Worm (Caenorhabditis elegans) whole organism, L4 larva: ENCODE measurements around the gene ifb-1.

ENCODE experiments used
- F37D6.2 ChIP-seq: sonication (generic microtip); optimal IDR thresholded peaks from 2 replicates; lab custom pipeline; 2016; ENCODE audit warnings: mild to moderate bottlenecking, missing genetic modification characterization, missing compliant biosample characterization
- F44E2.7 ChIP-seq: fragments of 200-800 bp; sonication (Bioruptor generic); IDR thresholded peaks from 2 replicates; pipeline ENCODE4 v2.1.2; 2022; ENCODE audit warnings: missing genetic modification characterization, missing compliant biosample characterization
- F49E8.2 ChIP-seq: sonication (generic microtip); optimal IDR thresholded peaks from 2 replicates; lab custom pipeline; 2016; ENCODE audit warnings: missing compliant biosample characterization, mild to moderate bottlenecking, missing genetic modification characterization, borderline replicate concordance
- R02D3.7 ChIP-seq: fragments of 150-350 bp; sonication (generic microtip); optimal IDR thresholded peaks from 3 replicates; lab custom pipeline; 2014; ENCODE audit warnings: missing biosample characterization, missing genetic modification characterization
- T26A8.4 ChIP-seq: fragments of 200-800 bp; sonication (Bioruptor generic); IDR thresholded peaks from 2 replicates; pipeline ENCODE4 v1.3.6; 2022; ENCODE audit warnings: missing genetic modification characterization, missing compliant biosample characterization
- Y48G9A.11 ChIP-seq: fragments of 200-800 bp; sonication (Bioruptor generic); IDR thresholded peaks from 2 replicates; pipeline ENCODE4 v1.3.6; 2022; ENCODE audit warnings: missing genetic modification reagents, missing genetic modification characterization, missing compliant biosample characterization
- Y75B8A.6 ChIP-seq: fragments of 200-800 bp; sonication (Bioruptor generic); IDR thresholded peaks from 2 replicates; pipeline ENCODE4 v1.3.6; 2022; ENCODE audit warnings: missing genetic modification reagents, missing genetic modification characterization, missing compliant biosample characterization
- ama-1 ChIP-seq: fragments of 150-350 bp; optimal IDR thresholded peaks from 2 replicates; lab custom pipeline; 2014; ENCODE audit warnings: inconsistent platforms, mixed read lengths
- attf-4 ChIP-seq: sonication (generic microtip); optimal IDR thresholded peaks from 3 replicates; lab custom pipeline; 2017; ENCODE audit warnings: missing biosample characterization, missing genetic modification characterization
- ceh-20 ChIP-seq: fragments of 200-800 bp; sonication (Bioruptor generic); IDR thresholded peaks from 2 replicates; pipeline ENCODE4 v1.3.6; 2022; ENCODE audit warnings: missing genetic modification reagents, missing genetic modification characterization, missing compliant biosample characterization
- ceh-28 ChIP-seq: fragments of 150-350 bp; optimal IDR thresholded peaks from 2 replicates; lab custom pipeline; 2014; ENCODE audit warnings: missing biosample characterization, missing genetic modification reagents, missing genetic modification characterization
- ceh-82 ChIP-seq: sonication (generic microtip); optimal IDR thresholded peaks from 2 replicates; lab custom pipeline; 2017; ENCODE audit warnings: missing biosample characterization, missing genetic modification characterization
- daf-16 ChIP-seq, 3 experiments: sonication (generic microtip); optimal IDR thresholded peaks; 2 replicates each; lab custom pipeline; 2016 to 2017; ENCODE audit warnings: missing genetic modification characterization in 3 of 3, missing genetic modification reagents in 3 of 3, mild to moderate bottlenecking in 2 of 3, missing compliant biosample characterization in 2 of 3, missing biosample characterization in 1 of 3, moderate library complexity in 1 of 3
- dmd-8 ChIP-seq: fragments of 200-800 bp; sonication (Bioruptor generic); IDR thresholded peaks from 2 replicates; pipeline ENCODE4 v1.3.6; 2022; ENCODE audit warnings: missing genetic modification characterization, missing compliant biosample characterization
- dve-1 ChIP-seq: sonication (generic microtip); optimal IDR thresholded peaks from 2 replicates; lab custom pipeline; 2017; ENCODE audit warnings: antibody characterized with exemption, mild to moderate bottlenecking, missing genetic modification characterization, missing compliant biosample characterization; ENCODE audit not compliant: insufficient read depth
- egl-43 ChIP-seq: fragments of 200-800 bp; sonication (Bioruptor generic); IDR thresholded peaks from 2 replicates; pipeline ENCODE4 v1.3.6; 2022; ENCODE audit warnings: missing genetic modification reagents, missing genetic modification characterization, missing compliant biosample characterization
- fos-1 ChIP-seq: fragments of 150-350 bp; optimal IDR thresholded peaks from 2 replicates; lab custom pipeline; 2014; ENCODE audit warnings: missing biosample characterization, missing genetic modification characterization
- hif-1 ChIP-seq, 2 experiments: sonication (generic microtip); optimal IDR thresholded peaks; 2 replicates each; lab custom pipeline; 2016 to 2017; ENCODE audit warnings: missing compliant biosample characterization in 2 of 2, missing genetic modification characterization in 2 of 2, missing genetic modification reagents in 2 of 2, missing genotype in 2 of 2, mild to moderate bottlenecking in 1 of 2
- hlh-11 ChIP-seq: fragments of 200-800 bp; sonication (Bioruptor generic); optimal IDR thresholded peaks from 2 replicates; lab custom pipeline; 2018; ENCODE audit warnings: mild to moderate bottlenecking, missing genetic modification characterization, missing compliant biosample characterization
- lin-13 ChIP-seq: fragments of 150-350 bp; optimal IDR thresholded peaks from 2 replicates; lab custom pipeline; 2014; ENCODE audit warnings: missing biosample characterization, missing genetic modification reagents, missing genetic modification characterization
- lsy-2 ChIP-seq, 2 experiments: fragments of 150-350 bp in 1 of 2; sonication (generic microtip) in 1 of 2; optimal IDR thresholded peaks; 2 replicates each; lab custom pipeline; 2014 to 2017; ENCODE audit warnings: missing biosample characterization in 2 of 2, missing genetic modification characterization in 2 of 2
- madf-9 ChIP-seq: fragments of 200-800 bp; sonication (Bioruptor generic); conservative IDR thresholded peaks from 2 replicates; pipeline ENCODE4 v1.3.6; 2022; ENCODE audit warnings: missing genetic modification reagents, missing genetic modification characterization, missing compliant biosample characterization
- mdt-29 ChIP-seq: fragments of 200-800 bp; sonication (Bioruptor generic); IDR thresholded peaks from 2 replicates; pipeline ENCODE4 v1.3.6; 2022; ENCODE audit warnings: missing genetic modification reagents, missing genetic modification characterization, missing compliant biosample characterization
- mes-2 ChIP-seq: sonication (generic microtip); optimal IDR thresholded peaks from 2 replicates; lab custom pipeline; 2016; ENCODE audit warnings: missing genotype, mild to moderate bottlenecking, missing genetic modification characterization, missing compliant biosample characterization; ENCODE audit not compliant: poor library complexity, severe bottlenecking
- mxl-2 ChIP-seq: fragments of 200-800 bp; sonication (Bioruptor generic); conservative IDR thresholded peaks from 2 replicates; pipeline ENCODE4 v1.3.6; 2022; ENCODE audit warnings: missing genetic modification reagents, missing genetic modification characterization, missing compliant biosample characterization
- nhr-25 ChIP-seq: sonication (generic microtip); optimal IDR thresholded peaks from 2 replicates; lab custom pipeline; 2017; ENCODE audit warnings: missing genetic modification characterization, mild to moderate bottlenecking, missing compliant biosample characterization, antibody characterized with exemption, moderate library complexity, borderline replicate concordance; ENCODE audit not compliant: insufficient read depth
- nhr-42 ChIP-seq: fragments of 200-800 bp; sonication (Bioruptor generic); IDR thresholded peaks from 2 replicates; pipeline ENCODE4 v1.3.6; 2022; ENCODE audit warnings: missing genetic modification characterization, missing compliant biosample characterization
- nhr-6 ChIP-seq: fragments of 150-350 bp; optimal IDR thresholded peaks from 2 replicates; lab custom pipeline; 2014; ENCODE audit warnings: missing biosample characterization, missing genetic modification characterization
- nhr-76 ChIP-seq: fragments of 150-350 bp; optimal IDR thresholded peaks from 2 replicates; lab custom pipeline; 2014; ENCODE audit warnings: missing biosample characterization, missing genetic modification characterization
- rbr-2 ChIP-seq: sonication (generic microtip); optimal IDR thresholded peaks from 2 replicates; lab custom pipeline; 2016; ENCODE audit warnings: missing genotype, missing genetic modification characterization, missing compliant biosample characterization
- set-16 ChIP-seq: fragments of 200-800 bp; sonication (Bioruptor generic); IDR thresholded peaks from 2 replicates; pipeline ENCODE4 v1.3.6; 2022; ENCODE audit warnings: missing genetic modification reagents, missing genetic modification characterization, missing compliant biosample characterization
- snpc-1.2 ChIP-seq: fragments of 200-800 bp; sonication (Bioruptor generic); IDR thresholded peaks from 2 replicates; pipeline ENCODE4 v1.3.6; 2022; ENCODE audit warnings: missing genetic modification reagents, missing genetic modification characterization, missing compliant biosample characterization
- tag-97 ChIP-seq: fragments of 200-800 bp; sonication (Bioruptor generic); IDR thresholded peaks from 2 replicates; pipeline ENCODE4 v1.3.6; 2022; ENCODE audit warnings: missing genetic modification characterization, missing compliant biosample characterization
- unc-62 ChIP-seq, 3 experiments: fragments of 150-350 bp in 1 of 3; sonication (generic microtip); optimal IDR thresholded peaks in 2 of 3; peaks in 1 of 3; 1 replicate in 1 of 3; 2 replicates in 2 of 3; lab custom pipeline; 2014 to 2017; ENCODE audit warnings: missing biosample characterization in 3 of 3, missing genetic modification characterization in 3 of 3, missing genetic modification reagents in 3 of 3, missing genotype in 1 of 3
- zip-11 ChIP-seq: fragments of 200-800 bp; sonication (Bioruptor generic); IDR thresholded peaks from 2 replicates; pipeline ENCODE4 v1.3.6; 2022; ENCODE audit warnings: missing genetic modification characterization, missing compliant biosample characterization
- zip-2 ChIP-seq: fragments of 150-350 bp; optimal IDR thresholded peaks from 2 replicates; lab custom pipeline; 2014; ENCODE audit warnings: missing biosample characterization, missing genetic modification characterization

Gene ifb-1

DNA sequence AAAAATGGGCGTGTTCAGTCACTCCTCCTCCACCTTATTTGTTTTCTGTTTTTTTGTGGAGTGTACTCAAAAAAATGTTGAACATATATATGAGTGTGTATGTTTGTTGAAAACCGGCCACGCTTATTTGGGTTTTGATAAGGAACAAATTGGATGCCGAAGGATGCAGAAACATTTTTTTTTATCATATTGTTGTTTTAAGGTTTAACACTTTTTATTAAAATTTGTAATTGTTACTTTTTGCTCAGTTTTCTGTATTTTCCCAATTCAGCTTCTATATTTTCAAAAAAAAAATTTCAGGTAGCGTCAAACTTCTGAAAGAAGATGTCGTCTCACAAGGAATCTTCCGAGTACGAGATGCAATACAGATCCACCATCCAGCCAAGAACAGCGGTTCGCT is at the start of gene ifb-1:
ifb-1 (plus strand) TSS at position 301 of the 400 bp plus-strand sequence.
- no peak for TF ChIP-seq zip-11 (GFP tag; lab: Robert Waterston, UW)
- no peak for TF ChIP-seq F49E8.2 (tag; lab: Kevin White, UChicago)
- TF ChIP-seq hlh-11 (tag; lab: Kevin White, UChicago) = no peak
- TF ChIP-seq nhr-76 = no peak
- TF ChIP-seq snpc-1.2 = no peak
- no peak for TF ChIP-seq lin-13 (GFP tag; lab: Kevin White, UChicago)
- TF ChIP-seq hif-1 (tag; optimal IDR thresholded peaks at IDR 0.05; lab: Kevin White, UChicago) = no peak
- no peak for TF ChIP-seq Y75B8A.6 (GFP tag; lab: Robert Waterston, UW)
- no peak for TF ChIP-seq mdt-29 (GFP tag; lab: Robert Waterston, UW)
- no peak for TF ChIP-seq set-16 (GFP tag; lab: Robert Waterston, UW)
- TF ChIP-seq dmd-8 (GFP tag; lab: Robert Waterston, UW) = no peak
- no peak for TF ChIP-seq dve-1 (tag; lab: Kevin White, UChicago)

DNA sequence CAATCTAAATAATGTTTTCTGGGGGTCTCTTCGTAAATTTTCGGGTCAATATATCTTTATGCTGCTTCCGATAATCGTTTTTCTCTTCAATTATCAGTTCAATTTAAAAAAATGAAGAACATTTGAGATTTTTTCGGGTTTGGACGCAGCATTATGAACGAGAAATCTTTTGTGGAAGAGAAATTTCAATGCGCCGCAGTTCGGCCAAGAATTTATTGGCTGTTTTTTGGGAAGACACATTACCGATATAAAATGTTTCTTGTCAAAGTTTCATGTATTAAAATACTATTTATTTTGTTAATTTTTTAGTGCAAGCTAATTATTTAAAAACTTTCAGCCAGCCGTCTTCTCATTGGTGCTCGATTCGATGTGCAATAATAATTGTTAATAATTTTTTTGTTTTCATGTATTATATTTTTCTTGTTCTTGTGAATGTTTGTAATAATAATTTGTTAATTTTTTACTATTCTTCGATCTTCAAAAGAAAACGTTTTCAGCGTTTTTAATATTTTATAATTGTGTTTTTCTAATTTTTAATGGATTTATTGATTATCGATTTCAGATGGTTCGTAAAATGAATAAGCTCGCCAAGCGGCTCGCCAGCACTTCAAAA is 49.6 kb upstream of the ifb-1 start, which contains the start of the genes C18A3.10 and C18A3.3:
C18A3.10 (minus strand) TSS at position 101 of the 613 bp plus-strand sequence.
C18A3.3 (plus strand) TSS at position 563 of the 613 bp plus-strand sequence.
- TF ChIP-seq F44E2.7 (GFP tag; lab: Robert Waterston, UW) (no peak), mes-2 (tag; lab: Kevin White, UChicago) (peak; percentile 59)

DNA sequence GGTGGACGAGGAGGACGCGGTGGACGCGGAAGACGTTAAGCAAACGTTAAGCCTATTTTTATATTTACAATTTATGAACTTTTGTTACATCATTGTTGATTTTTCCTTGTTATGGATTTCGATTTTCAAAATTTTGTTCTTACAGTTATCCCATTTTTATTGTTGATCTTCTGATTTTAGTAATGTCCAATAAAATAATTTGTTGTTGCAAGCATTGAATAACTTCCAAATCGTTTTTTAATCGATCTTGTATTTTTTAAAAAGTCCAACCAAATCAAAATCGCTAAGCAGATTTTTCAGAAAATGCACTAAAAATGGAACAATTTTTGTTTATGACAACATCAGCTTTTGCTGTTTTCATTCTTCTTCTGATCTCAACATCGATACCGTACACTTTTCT is 47.6 kb upstream of the ifb-1 start, which contains the start of gene zipt-3:
zipt-3 (plus strand) TSS at position 301 of the 400 bp plus-strand sequence.
- TF ChIP-seq nhr-25 (tag; lab: Kevin White, UChicago) (no peak), tag-97 (no peak), unc-62 (GFP tag; optimal IDR thresholded peaks at IDR 0.05 in 1 of 2; lab: Kevin White, UChicago) (no peak), unc-62 (tag; optimal IDR thresholded peaks at IDR 0.05; lab: Kevin White, UChicago) (no peak), mxl-2 (GFP tag; lab: Robert Waterston, UW) (no peak), nhr-42 (GFP tag; lab: Robert Waterston, UW) (no peak), lsy-2 (tag; optimal IDR thresholded peaks at IDR 0.05; lab: Kevin White, UChicago) (no peak), set-16 (GFP tag; lab: Robert Waterston, UW) (no peak), nhr-76 (no peak), attf-4 (tag; lab: Kevin White, UChicago) (no peak), madf-9 (GFP tag; lab: Robert Waterston, UW) (no peak), fos-1 (tag; lab: Kevin White, UChicago) (no peak), F37D6.2 (no peak), Y48G9A.11 (GFP tag; lab: Robert Waterston, UW) (no peak), zip-2 (tag; lab: Kevin White, UChicago) (no peak), nhr-6 (tag; lab: Kevin White, UChicago) (no peak), ama-1 (lab: Kevin White, UChicago) (no peak), egl-43 (GFP tag; lab: Robert Waterston, UW) (no peak), ceh-28 (tag; lab: Kevin White, UChicago) (no peak), dve-1 (tag; lab: Kevin White, UChicago) (no peak)

DNA sequence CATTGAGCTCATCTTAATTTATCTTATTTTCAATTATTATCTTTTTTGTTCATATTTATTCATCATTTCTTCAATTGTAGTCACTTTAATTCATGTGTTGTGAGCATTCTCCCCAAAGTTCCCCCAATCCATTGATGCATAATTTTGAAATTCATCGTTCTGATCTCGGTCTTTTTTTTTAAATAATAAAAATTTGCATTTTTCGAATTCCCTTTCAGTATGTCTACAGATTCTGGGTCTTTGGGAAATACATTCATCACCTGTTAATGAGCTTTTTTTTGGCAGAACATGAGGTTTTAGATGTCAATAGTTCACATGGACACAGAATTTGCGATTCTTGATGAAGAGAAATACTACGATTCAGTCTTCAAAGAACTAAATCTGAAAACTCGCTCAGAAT is 45.6 kb upstream of the ifb-1 start, which contains the start of gene damt-1:
damt-1 (plus strand) TSS at position 301 of the 400 bp plus-strand sequence.
- TF ChIP-seq daf-16 (GFP tag; optimal IDR thresholded peaks at IDR 0.05; lab: Kevin White, UChicago) (no peak), daf-16 (tag; optimal IDR thresholded peaks at IDR 0.05; lab: Kevin White, UChicago) (no peak), ceh-82 (tag; lab: Kevin White, UChicago) (no peak), R02D3.7 (tag; lab: Kevin White, UChicago) (no peak), unc-62 (GFP tag; optimal IDR thresholded peaks at IDR 0.05 in 1 of 2; lab: Kevin White, UChicago) (peak in 1 of 2 experiments; percentile 10), unc-62 (tag; optimal IDR thresholded peaks at IDR 0.05; lab: Kevin White, UChicago) (no peak), T26A8.4 (GFP tag; lab: Robert Waterston, UW) (no peak), rbr-2 (tag; lab: Kevin White, UChicago) (no peak), ceh-20 (GFP tag; lab: Robert Waterston, UW) (no peak)
